Fruit fly (Drosophila melanogaster) whole organism, embryonic: ENCODE data around the gene Fancd2.

ENCODE experiments used
- CG10366 ChIP-seq: fragments of 200-800 bp; sonication (Bioruptor generic); IDR thresholded peaks from 2 replicates; pipeline ENCODE4 v1.3.6; 2022; ENCODE audit warnings: missing biosample characterization, missing genetic modification characterization
- CG16813 ChIP-seq: fragments of 200-800 bp; sonication (Bioruptor generic); IDR thresholded peaks from 3 replicates; pipeline ENCODE4 v1.3.6; 2022; ENCODE audit warnings: missing biosample characterization, missing genetic modification characterization; ENCODE audit not compliant: partially characterized antibody
- Chrac-16 ChIP-seq: fragments of 200-800 bp; sonication (Bioruptor generic); optimal IDR thresholded peaks from 3 replicates; lab custom pipeline; 2016; ENCODE audit warnings: missing biosample characterization, missing genetic modification characterization
- HLHmδ ChIP-seq: fragments of 200-800 bp; sonication (Bioruptor generic); optimal IDR thresholded peaks from 2 replicates; lab custom pipeline; 2018; ENCODE audit warnings: missing biosample characterization, mild to moderate bottlenecking, missing genetic modification characterization, moderate library complexity
- Mrtf ChIP-seq: fragments of 200-800 bp; sonication (Bioruptor generic); IDR thresholded peaks from 3 replicates; pipeline ENCODE4 v1.3.6; 2022; ENCODE audit warnings: missing biosample characterization, missing genetic modification characterization
- psq ChIP-seq: fragments of 200-800 bp; sonication (Bioruptor generic); optimal IDR thresholded peaks from 2 replicates; lab custom pipeline; 2017; ENCODE audit warnings: missing biosample characterization, missing genetic modification characterization
- repo ChIP-seq: fragments of 200-800 bp; sonication (Bioruptor generic); optimal IDR thresholded peaks from 2 replicates; lab custom pipeline; 2016; ENCODE audit warnings: missing biosample characterization, missing genetic modification characterization
- sd ChIP-seq: fragments of 200-800 bp; sonication (Bioruptor generic); optimal IDR thresholded peaks from 3 replicates; lab custom pipeline; 2018; ENCODE audit warnings: missing biosample characterization, mild to moderate bottlenecking, missing genetic modification characterization, moderate library complexity
- sisA ChIP-seq: fragments of 200-800 bp; sonication (Bioruptor generic); IDR thresholded peaks from 2 replicates; pipeline ENCODE4 v1.3.6; 2022; ENCODE audit warnings: missing biosample characterization, missing genetic modification characterization
- tup ChIP-seq: fragments of 200-800 bp; sonication (Bioruptor generic); optimal IDR thresholded peaks from 2 replicates; lab custom pipeline; 2016; ENCODE audit warnings: missing biosample characterization, mild to moderate bottlenecking, missing genetic modification characterization, moderate library complexity

DNA sequence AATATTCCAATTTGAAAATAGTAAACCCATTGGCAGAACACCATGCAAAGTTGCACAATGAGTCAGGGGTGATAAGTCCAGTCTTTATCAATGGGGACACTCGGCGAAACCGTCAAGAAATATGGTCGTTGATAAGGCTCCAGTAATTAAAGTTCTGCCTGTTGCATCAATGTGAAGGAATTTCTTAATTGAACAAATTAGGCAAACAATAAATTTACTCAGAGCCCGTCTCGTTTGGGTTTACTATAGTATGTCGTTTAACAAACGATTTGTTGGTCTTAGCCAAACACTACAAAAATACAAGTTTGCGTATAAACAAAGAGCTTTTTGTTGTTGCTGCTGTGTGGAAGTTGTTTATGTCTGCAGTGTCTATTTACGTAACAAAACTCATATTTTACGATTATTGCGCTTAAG, 18.8 kb upstream of the Fancd2 start:
- TF ChIP-seq CG16813 (GFP tag; lab: Robert Waterston, UW) (no peak), HLHmδ (no peak), tup (GFP tag; lab: Kevin White, UChicago) (no peak), Mrtf (GFP tag; lab: Robert Waterston, UW) (no peak), Chrac-16 (GFP tag; lab: Kevin White, UChicago) (no peak), sisA (GFP tag; lab: Robert Waterston, UW) (no peak), CG10366 (no peak), psq (GFP tag; lab: Kevin White, UChicago) (no peak), sd (tag; lab: Kevin White, UChicago) (peak; percentile 87), repo (no peak)
